Worm (Caenorhabditis elegans): ENCODE data around the gene ZK1290.15.

DNA sequence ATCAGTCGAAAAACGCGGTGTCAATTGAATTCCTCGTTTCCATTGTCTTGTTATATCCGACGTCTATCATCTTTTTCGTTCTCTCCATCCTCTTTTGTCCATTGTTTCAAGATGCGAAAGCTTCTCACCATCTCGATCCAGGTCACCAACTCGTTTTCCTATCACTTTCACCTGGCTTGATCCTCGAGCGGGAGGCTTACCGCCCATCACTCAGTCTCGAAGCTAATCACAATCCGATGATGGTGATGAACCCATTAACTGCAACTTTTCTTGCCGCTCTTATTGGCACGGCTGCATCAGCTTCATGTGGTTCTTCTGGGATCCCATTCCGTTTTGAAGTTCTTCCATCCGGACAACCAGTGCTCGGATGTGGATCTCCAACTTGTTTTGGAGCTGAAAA lies 7.6 kb downstream of the ZK1290.15 start, which contains the start of gene wrt-1:
- no peak for TF ChIP-seq zag-1 (tag; optimal IDR thresholded peaks at IDR 0.05)
- TF ChIP-seq nhr-43 (tag; optimal IDR thresholded peaks at IDR 0.05; ENCODE audit: poor library complexity, severe bottlenecking), result no peak
- no peak for TF ChIP-seq nhr-77 (tag; optimal IDR thresholded peaks at IDR 0.05)
- peak; percentile 19 for TF ChIP-seq ama-1 (optimal IDR thresholded peaks at IDR 0.05)

All from whole organism, L3 larva.